Fruit fly (Drosophila melanogaster) whole organism, wandering third instar larva: Measurements from ENCODE around the gene Kdsr.

Experiments
- Abd-B ChIP-seq: fragments of >200 bp; optimal IDR thresholded peaks from 2 replicates; lab custom pipeline; 2017; ENCODE audit warnings: missing biosample characterization, missing genetic modification characterization
- CG32264 ChIP-seq: fragments of 200-800 bp; sonication (Bioruptor generic); optimal IDR thresholded peaks from 2 replicates; lab custom pipeline; 2016; ENCODE audit warnings: missing biosample characterization, missing genetic modification characterization
- CG9705 ChIP-seq: fragments of 200-800 bp; sonication (Bioruptor generic); optimal IDR thresholded peaks from 2 replicates; lab custom pipeline; 2018; ENCODE audit warnings: missing biosample characterization, mild to moderate bottlenecking, missing genetic modification characterization
- CrebA ChIP-seq: fragments of 200-800 bp; sonication (Bioruptor generic); optimal IDR thresholded peaks from 2 replicates; lab custom pipeline; 2016; ENCODE audit warnings: missing biosample characterization, mild to moderate bottlenecking, missing genetic modification characterization, borderline replicate concordance
- Dfd ChIP-seq: fragments of >200 bp; optimal IDR thresholded peaks from 2 replicates; lab custom pipeline; 2017; ENCODE audit warnings: missing biosample characterization, missing genetic modification characterization
- Dif ChIP-seq: fragments of 200-275, 200-300 bp; sonication (Bioruptor generic); optimal IDR thresholded peaks from 2 replicates; lab custom pipeline; 2018; ENCODE audit warnings: missing biosample characterization, missing genetic modification characterization; ENCODE audit not compliant: partially characterized antibody
- GATAd ChIP-seq: sonication (Bioruptor generic); optimal IDR thresholded peaks from 2 replicates; lab custom pipeline; 2016; ENCODE audit warnings: missing biosample characterization, missing genetic modification characterization
- HLH106 ChIP-seq: fragments of 200-800 bp; optimal IDR thresholded peaks from 3 replicates; lab custom pipeline; 2019; ENCODE audit warnings: missing biosample characterization, mild to moderate bottlenecking, missing genetic modification characterization, moderate library complexity
- Hnf4 ChIP-seq: fragments of 200-800 bp; sonication (Bioruptor generic); optimal IDR thresholded peaks from 2 replicates; lab custom pipeline; 2016; ENCODE audit warnings: missing biosample characterization, mild to moderate bottlenecking, missing genetic modification characterization
- Hr78 ChIP-seq: fragments of >200 bp; optimal IDR thresholded peaks from 2 replicates; lab custom pipeline; 2017; ENCODE audit warnings: missing biosample characterization, missing genetic modification characterization
- Hr83 ChIP-seq: fragments of 200-300 bp; sonication (Bioruptor generic); optimal IDR thresholded peaks from 2 replicates; lab custom pipeline; 2016; ENCODE audit warnings: missing biosample characterization, mild to moderate bottlenecking, missing genetic modification characterization, moderate library complexity; ENCODE audit not compliant: poor library complexity, severe bottlenecking
- Jra ChIP-seq: sonication (Bioruptor generic); optimal IDR thresholded peaks from 2 replicates; lab custom pipeline; 2016; ENCODE audit warnings: missing biosample characterization, missing genetic modification characterization
- Mio ChIP-seq: sonication (Bioruptor generic); optimal IDR thresholded peaks from 2 replicates; lab custom pipeline; 2016; ENCODE audit warnings: missing biosample characterization, missing genetic modification characterization
- Myc ChIP-seq: fragments of >200 bp; optimal IDR thresholded peaks from 2 replicates; lab custom pipeline; 2017
- N ChIP-seq: fragments of >200 bp; optimal IDR thresholded peaks from 2 replicates; lab custom pipeline; 2018; ENCODE audit warnings: missing biosample characterization, missing external identifiers, missing genetic modification characterization
- OdsH ChIP-seq: fragments of 200-800 bp; sonication (Bioruptor generic); optimal IDR thresholded peaks from 2 replicates; lab custom pipeline; 2016; ENCODE audit warnings: missing biosample characterization, mild to moderate bottlenecking, missing genetic modification characterization
- Rel ChIP-seq, 2 experiments: fragments of 200-800 bp; sonication (Bioruptor generic) in 1 of 2; optimal IDR thresholded peaks; 2 replicates in 1 of 2; 3 replicates in 1 of 2; lab custom pipeline; 2016 to 2019; ENCODE audit warnings: mild to moderate bottlenecking in 2 of 2, missing biosample characterization in 2 of 2, missing genetic modification characterization in 2 of 2, moderate library complexity in 1 of 2
- Sp1 ChIP-seq: fragments of 200-800 bp; sonication (Bioruptor generic); optimal IDR thresholded peaks from 3 replicates; lab custom pipeline; 2019; ENCODE audit warnings: missing biosample characterization, mild to moderate bottlenecking, missing genetic modification characterization, moderate library complexity
- Vsx2 ChIP-seq: fragments of 200-300, 225-300 bp; sonication (Bioruptor generic); optimal IDR thresholded peaks from 2 replicates; lab custom pipeline; 2018; ENCODE audit warnings: missing biosample characterization, missing genetic modification characterization; ENCODE audit not compliant: partially characterized antibody
- br ChIP-seq: fragments of 200-800 bp; sonication (Bioruptor generic); optimal IDR thresholded peaks from 2 replicates; lab custom pipeline; 2016; ENCODE audit warnings: missing biosample characterization, missing genetic modification characterization
- brk ChIP-seq: fragments of 200-800 bp; sonication (Bioruptor generic); optimal IDR thresholded peaks from 2 replicates; lab custom pipeline; 2016; ENCODE audit warnings: missing biosample characterization, mild to moderate bottlenecking, missing genetic modification characterization
- dl ChIP-seq, 2 experiments: fragments of 175-275, 200-275 bp in 1 of 2; fragments of 200-275 bp in 1 of 2; sonication (Bioruptor generic); optimal IDR thresholded peaks; lab custom pipeline; 2018; ENCODE audit warnings: mild to moderate bottlenecking in 2 of 2, missing biosample characterization in 2 of 2, missing genetic modification characterization in 2 of 2, moderate library complexity in 2 of 2; ENCODE audit not compliant: partially characterized antibody in 2 of 2, insufficient read depth in 1 of 2
- dmrt93B ChIP-seq: fragments of 200-800 bp; sonication (Bioruptor generic); optimal IDR thresholded peaks from 2 replicates; lab custom pipeline; 2018; ENCODE audit warnings: missing biosample characterization, mild to moderate bottlenecking, missing genetic modification characterization
- dsf ChIP-seq: sonication (Bioruptor generic); optimal IDR thresholded peaks from 2 replicates; lab custom pipeline; 2016; ENCODE audit warnings: missing biosample characterization, missing genetic modification characterization, borderline replicate concordance
- ey ChIP-seq: fragments of 200-800 bp; sonication (Bioruptor generic); optimal IDR thresholded peaks from 2 replicates; lab custom pipeline; 2016; ENCODE audit warnings: missing biosample characterization, missing genetic modification characterization
- foxo ChIP-seq, 2 experiments: fragments of 200-800 bp; sonication (Bioruptor generic); optimal IDR thresholded peaks; 2 replicates in 1 of 2; 3 replicates in 1 of 2; lab custom pipeline; 2016 to 2017; ENCODE audit warnings: missing biosample characterization in 2 of 2, missing genetic modification characterization in 2 of 2
- fru ChIP-seq: fragments of 200-800 bp; sonication (Bioruptor generic); optimal IDR thresholded peaks from 3 replicates; lab custom pipeline; 2016; ENCODE audit warnings: missing biosample characterization, mild to moderate bottlenecking, missing genetic modification characterization
- h ChIP-seq: fragments of 200-800 bp; sonication (Bioruptor generic); optimal IDR thresholded peaks from 3 replicates; lab custom pipeline; 2016; ENCODE audit warnings: missing biosample characterization, mild to moderate bottlenecking, missing genetic modification characterization
- jim ChIP-seq: fragments of 175-275, 200-325 bp; sonication (Bioruptor generic); optimal IDR thresholded peaks from 2 replicates; lab custom pipeline; 2016; ENCODE audit warnings: missing biosample characterization, mild to moderate bottlenecking, missing genetic modification characterization
- lola ChIP-seq: fragments of >200 bp; optimal IDR thresholded peaks from 2 replicates; lab custom pipeline; 2017; ENCODE audit warnings: missing biosample characterization, missing genetic modification characterization
- pan ChIP-seq: fragments of >200 bp; optimal IDR thresholded peaks from 2 replicates; lab custom pipeline; 2017
- psq ChIP-seq: fragments of 200-800 bp; sonication (Bioruptor generic); optimal IDR thresholded peaks from 3 replicates; lab custom pipeline; 2017; ENCODE audit warnings: missing biosample characterization, mild to moderate bottlenecking, missing genetic modification characterization, moderate library complexity
- rgr ChIP-seq: fragments of 200-800 bp; sonication (Bioruptor generic); optimal IDR thresholded peaks from 3 replicates; lab custom pipeline; 2016; ENCODE audit warnings: missing biosample characterization, mild to moderate bottlenecking, missing genetic modification characterization
- sage ChIP-seq: fragments of 200-800 bp; sonication (Bioruptor generic); optimal IDR thresholded peaks from 2 replicates; lab custom pipeline; 2016; ENCODE audit warnings: missing biosample characterization, mild to moderate bottlenecking, missing genetic modification characterization
- sv ChIP-seq: fragments of 200-800 bp; sonication (Bioruptor generic); optimal IDR thresholded peaks from 3 replicates; lab custom pipeline; 2016; ENCODE audit warnings: missing biosample characterization, missing genetic modification characterization
- tai ChIP-seq: sonication (Bioruptor generic); optimal IDR thresholded peaks from 2 replicates; lab custom pipeline; 2016; ENCODE audit warnings: missing biosample characterization, missing genetic modification characterization
- usp ChIP-seq: fragments of >200 bp; optimal IDR thresholded peaks from 2 replicates; lab custom pipeline; 2017; ENCODE audit warnings: missing biosample characterization, missing genetic modification characterization
- woc ChIP-seq: sonication (Bioruptor generic); optimal IDR thresholded peaks from 2 replicates; lab custom pipeline; 2016; ENCODE audit warnings: missing biosample characterization, mild to moderate bottlenecking, missing genetic modification characterization

Gene Kdsr

DNA sequence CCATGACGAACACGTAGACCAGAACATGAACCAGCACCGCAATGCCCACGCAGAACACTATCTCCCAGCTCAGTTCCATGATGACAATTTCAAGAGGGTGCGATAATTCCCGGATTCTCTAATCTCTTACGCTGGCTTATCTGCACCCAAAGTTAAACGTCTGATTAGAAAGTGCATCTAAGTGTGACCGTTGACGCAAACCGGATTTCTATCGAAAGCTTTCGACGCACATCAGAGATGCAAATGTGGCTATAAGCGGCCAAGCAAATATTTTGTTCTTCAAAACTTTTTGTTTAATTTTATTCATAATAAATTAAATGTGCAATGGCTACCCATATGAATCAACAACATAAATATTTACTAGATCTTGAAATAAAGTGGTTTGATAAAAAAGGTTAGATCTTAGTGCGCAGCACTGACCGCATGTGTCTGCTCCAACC lies at the start of gene Kdsr, which contains the start of gene CG11858:
TSS of gene Kdsr (minus strand) at position 177 of the 440 bp plus-strand sequence.
TSS of gene CG11858 (plus strand) at position 420 of the 440 bp plus-strand sequence.
- TF ChIP-seq OdsH (GFP tag; lab: Kevin White, UChicago) (peak; percentile 55), sv (GFP tag; lab: Kevin White, UChicago) (peak; percentile 67), Vsx2 (GFP tag; lab: Kevin White, UChicago) (no peak), Dfd (no peak), Jra (GFP tag; lab: Kevin White, UChicago) (peak; percentile 62), Mio (GFP tag; lab: Kevin White, UChicago) (no peak), psq (GFP tag; lab: Kevin White, UChicago) (peak; percentile 52), pan (no peak), fru (GFP tag; lab: Kevin White, UChicago) (peak; percentile 75), tai (GFP tag; lab: Kevin White, UChicago) (no peak), dsf (GFP tag; lab: Kevin White, UChicago) (no peak), CrebA (GFP tag; lab: Kevin White, UChicago) (no peak), Myc (lab: Kevin White, UChicago) (peak; percentile 99), br (GFP tag; lab: Kevin White, UChicago) (peak; percentile 72), foxo (GFP tag; optimal IDR thresholded peaks at IDR 0.05; lab: Kevin White, UChicago) (peak; percentile 25 to 79), brk (GFP tag; lab: Kevin White, UChicago) (no peak), dl (GFP tag; optimal IDR thresholded peaks at IDR 0.05; lab: Kevin White, UChicago; ENCODE audit: insufficient read depth in 1 of 2, partially characterized antibody in 2 of 2) (no peak), woc (peak; percentile 93), CG9705 (peak; percentile 72), dmrt93B (no peak), rgr (GFP tag; lab: Kevin White, UChicago) (peak; percentile 71), usp (GFP tag; lab: Kevin White, UChicago) (no peak), jim (no peak), Sp1 (GFP tag; lab: Kevin White, UChicago) (peak; percentile 74), Hr78 (GFP tag; lab: Kevin White, UChicago) (no peak), Rel (GFP tag; optimal IDR thresholded peaks at IDR 0.05; lab: Kevin White, UChicago) (no peak), Rel (tag; optimal IDR thresholded peaks at IDR 0.05; lab: Kevin White, UChicago) (peak; percentile 53), h (peak; percentile 83), sage (no peak), CG32264 (GFP tag; lab: Kevin White, UChicago) (peak; percentile 36), GATAd (peak; percentile 57), HLH106 (peak; percentile 72), ey (peak; percentile 75), Hr83 (GFP tag; lab: Kevin White, UChicago) (no peak), Hnf4 (GFP tag; lab: Kevin White, UChicago) (no peak), N (no peak), Dif (GFP tag; lab: Kevin White, UChicago) (no peak), Abd-B (GFP tag; lab: Kevin White, UChicago) (no peak), lola (GFP tag; lab: Kevin White, UChicago) (no peak)

dm6 chr3R:25310843-25311242 lies 48.5 kb upstream of the Kdsr start, which contains the start of gene CG31099:
Gene CG31099 (minus strand): TSS chr3R:25310943.
- TF ChIP-seq CG32264 (GFP tag; lab: Kevin White, UChicago), result no peak
- TF ChIP-seq, all 38 proteins: peak for 0

dm6 chr3R:25309175-25309574 lies 46.9 kb upstream of the Kdsr start:
- TF ChIP-seq Dfd (no peak), rgr (GFP tag; lab: Kevin White, UChicago) (no peak), dmrt93B (no peak), CrebA (GFP tag; lab: Kevin White, UChicago) (no peak), lola (GFP tag; lab: Kevin White, UChicago) (no peak), Abd-B (GFP tag; lab: Kevin White, UChicago) (no peak), dsf (GFP tag; lab: Kevin White, UChicago) (no peak), Vsx2 (GFP tag; lab: Kevin White, UChicago) (no peak), GATAd (no peak), Rel (GFP tag; optimal IDR thresholded peaks at IDR 0.05; lab: Kevin White, UChicago) (no peak), Rel (tag; optimal IDR thresholded peaks at IDR 0.05; lab: Kevin White, UChicago) (no peak), Hnf4 (GFP tag; lab: Kevin White, UChicago) (no peak), br (GFP tag; lab: Kevin White, UChicago) (no peak), usp (GFP tag; lab: Kevin White, UChicago) (no peak), sv (GFP tag; lab: Kevin White, UChicago) (no peak), ey (no peak), foxo (GFP tag; optimal IDR thresholded peaks at IDR 0.05; lab: Kevin White, UChicago) (no peak), woc (no peak), Hr78 (GFP tag; lab: Kevin White, UChicago) (no peak), fru (GFP tag; lab: Kevin White, UChicago) (no peak)
